Fruit fly (Drosophila melanogaster) whole organism, embryonic: ENCODE measurements around the gene CG2533.

Experiments used
- CG11560 ChIP-seq: fragments of 200-800 bp; sonication (Bioruptor generic); IDR thresholded peaks from 3 replicates; pipeline ENCODE4 v1.3.6; 2022; ENCODE audit warnings: missing biosample characterization, missing genetic modification characterization
- CG16815 ChIP-seq: fragments of 200-800 bp; sonication (Bioruptor generic); optimal IDR thresholded peaks from 3 replicates; lab custom pipeline; 2017; ENCODE audit warnings: missing biosample characterization, mild to moderate bottlenecking, missing genetic modification characterization
- CG5953 ChIP-seq: fragments of 200-800 bp; sonication (Bioruptor generic); IDR thresholded peaks from 2 replicates; pipeline ENCODE4 v1.3.6; 2022; ENCODE audit warnings: missing biosample characterization, missing genetic modification characterization
- CG8281 ChIP-seq: fragments of 200-800 bp; sonication (Bioruptor generic); optimal IDR thresholded peaks from 2 replicates; lab custom pipeline; 2018; ENCODE audit warnings: missing biosample characterization, mild to moderate bottlenecking, missing genetic modification characterization, moderate library complexity
- CrebB ChIP-seq: fragments of 200-800 bp; sonication (Bioruptor generic); optimal IDR thresholded peaks from 3 replicates; lab custom pipeline; 2018; ENCODE audit warnings: missing biosample characterization, mild to moderate bottlenecking, missing genetic modification characterization
- Ptx1 ChIP-seq: fragments of 200-800 bp; sonication (Bioruptor generic); IDR thresholded peaks from 2 replicates; pipeline ENCODE4 v1.3.6; 2022; ENCODE audit warnings: missing biosample characterization, missing genetic modification characterization
- chm ChIP-seq: fragments of 200-800 bp; sonication (Bioruptor generic); IDR thresholded peaks from 2 replicates; pipeline ENCODE4 v1.3.6; 2022; ENCODE audit warnings: missing biosample characterization, missing genetic modification characterization

DNA sequence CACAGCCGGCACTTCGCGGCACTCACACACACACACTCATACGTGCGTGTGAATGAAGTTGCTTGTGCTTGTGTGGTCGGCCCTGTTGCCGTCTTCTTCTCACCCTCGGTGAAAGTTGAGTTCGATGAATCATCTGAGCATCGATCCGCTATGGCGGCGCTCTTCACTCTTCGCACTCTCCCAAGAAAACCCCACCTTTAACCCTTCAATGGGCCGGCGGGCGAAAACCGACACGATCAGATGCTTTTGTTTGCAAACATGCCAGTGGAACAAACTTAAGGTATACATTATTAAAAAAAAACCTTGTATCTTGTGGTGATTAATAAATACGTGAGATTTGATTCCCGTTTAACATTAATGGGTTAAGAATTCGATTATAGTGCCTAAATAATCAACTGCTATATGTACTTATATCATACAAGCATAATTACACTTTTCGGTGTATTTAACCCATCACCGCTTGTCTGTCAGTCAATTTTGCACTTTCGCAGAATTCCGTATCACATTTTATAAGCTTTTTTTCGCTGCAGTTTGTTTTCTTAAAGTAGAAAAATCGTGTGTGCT lies 3.1 kb downstream of the CG2533 start:
- TF ChIP-seq CrebB (tag; lab: Kevin White, UChicago) (no peak), chm (GFP tag; lab: Robert Waterston, UW) (no peak), CG5953 (GFP tag; lab: Robert Waterston, UW) (no peak; the same call in 1 of the 2 replicates), CG16815 (GFP tag; lab: Kevin White, UChicago) (no peak), CG8281 (tag; lab: Kevin White, UChicago) (no peak), CG11560 (tag; lab: Robert Waterston, UW) (no peak), Ptx1 (GFP tag; lab: Robert Waterston, UW) (no peak)
